Worm (Caenorhabditis elegans) whole organism, mixed stage, embryonic: ENCODE data around the gene C02E7.7.

Source experiments
- ceh-39 ChIP-seq: fragments of 150-350 bp; optimal IDR thresholded peaks from 2 replicates; lab custom pipeline; 2014; ENCODE audit warnings: missing biosample characterization, missing genetic modification characterization
- cnd-1 ChIP-seq: fragments of 200-800 bp; sonication (Bioruptor generic); optimal IDR thresholded peaks from 2 replicates; lab custom pipeline; 2018; ENCODE audit warnings: mild to moderate bottlenecking, missing genetic modification characterization, missing compliant biosample characterization
- elt-3 ChIP-seq: fragments of 150-350 bp; optimal IDR thresholded peaks from 2 replicates; lab custom pipeline; 2014; ENCODE audit warnings: missing biosample characterization, missing genetic modification characterization
- ham-2 ChIP-seq: fragments of 200-800 bp; sonication (Bioruptor generic); optimal IDR thresholded peaks from 2 replicates; lab custom pipeline; 2018; ENCODE audit warnings: mild to moderate bottlenecking, missing genetic modification characterization, missing compliant biosample characterization
- nhr-12 ChIP-seq: fragments of 150-350 bp; optimal IDR thresholded peaks from 2 replicates; lab custom pipeline; 2014; ENCODE audit warnings: missing biosample characterization, missing genetic modification characterization
- nhr-237 ChIP-seq: fragments of 150-350 bp; optimal IDR thresholded peaks from 2 replicates; lab custom pipeline; 2014; ENCODE audit warnings: missing biosample characterization, missing genetic modification characterization
- pha-4 ChIP-seq: fragments of 150-350 bp; optimal IDR thresholded peaks from 2 replicates; lab custom pipeline; 2018; ENCODE audit warnings: missing biosample characterization, missing genetic modification reagents, missing genetic modification characterization

DNA sequence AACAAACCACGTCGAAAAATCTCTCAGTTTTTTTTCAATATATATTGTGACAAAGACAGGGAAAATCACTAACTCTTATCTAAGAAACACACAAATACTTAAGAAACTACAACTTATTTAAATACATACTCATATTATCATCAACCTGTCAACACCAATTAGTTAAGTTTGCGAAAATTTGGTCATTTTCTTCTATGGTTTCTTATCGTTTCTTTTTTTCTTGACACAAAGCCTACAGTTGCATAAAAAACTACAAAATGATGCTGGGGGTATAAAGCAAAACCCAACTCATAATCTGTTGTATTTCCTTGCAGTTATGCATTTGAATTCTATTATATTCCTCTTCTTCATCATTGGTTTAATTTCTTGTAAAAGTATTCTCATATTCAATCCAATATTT lies 17.3 kb downstream of the C02E7.7 start, which contains the start of gene ugt-67:
- TF ChIP-seq ham-2 (GFP tag; lab: Kevin White, UChicago) (no peak), nhr-237 (tag; lab: Kevin White, UChicago) (no peak), elt-3 (tag; lab: Kevin White, UChicago) (no peak), ceh-39 (tag; lab: Kevin White, UChicago) (no peak), cnd-1 (no peak), pha-4 (no peak), nhr-12 (tag; lab: Kevin White, UChicago) (no peak)
